Fruit fly (Drosophila melanogaster) whole organism, embryonic: ENCODE measurements around the gene nmo.
A peak's percentile ranks its signal among the peaks of the same experiment; 100 is the strongest.

Source experiments
- Adf1 ChIP-seq: fragments of 200-800 bp; sonication (Bioruptor generic); IDR thresholded peaks from 2 replicates; pipeline ENCODE4 v1.3.6; 2022; ENCODE audit warnings: missing biosample characterization, missing genetic modification characterization
- CG10979 ChIP-seq: fragments of 200-800 bp; sonication (Bioruptor generic); optimal IDR thresholded peaks from 2 replicates; lab custom pipeline; 2018; ENCODE audit warnings: missing biosample characterization, mild to moderate bottlenecking, missing genetic modification characterization, moderate library complexity
- CG13775 ChIP-seq: fragments of 200-800 bp; sonication (Bioruptor generic); optimal IDR thresholded peaks from 3 replicates; lab custom pipeline; 2017; ENCODE audit warnings: missing biosample characterization, mild to moderate bottlenecking, missing genetic modification characterization
- CG14860 ChIP-seq: fragments of 200-800 bp; sonication (Bioruptor generic); IDR thresholded peaks from 3 replicates; pipeline ENCODE4 v1.3.6; 2022; ENCODE audit warnings: missing biosample characterization, missing genetic modification characterization; ENCODE audit not compliant: partially characterized antibody
- CG15269 ChIP-seq: fragments of 200-800 bp; sonication (Bioruptor generic); optimal IDR thresholded peaks from 2 replicates; lab custom pipeline; 2018; ENCODE audit warnings: missing biosample characterization, mild to moderate bottlenecking, missing genetic modification characterization, moderate library complexity
- CG15696 ChIP-seq: fragments of 200-800 bp; sonication (Bioruptor generic); optimal IDR thresholded peaks from 2 replicates; lab custom pipeline; 2019; ENCODE audit warnings: missing biosample characterization, mild to moderate bottlenecking, missing genetic modification characterization, moderate library complexity
- CG1647 ChIP-seq: fragments of 200-800 bp; sonication (Bioruptor generic); optimal IDR thresholded peaks from 3 replicates; lab custom pipeline; 2016; ENCODE audit warnings: missing biosample characterization, missing genetic modification characterization
- CG17359 ChIP-seq: fragments of 200-800 bp; sonication (Bioruptor generic); optimal IDR thresholded peaks from 3 replicates; lab custom pipeline; 2018; ENCODE audit warnings: missing biosample characterization, mild to moderate bottlenecking, missing genetic modification characterization, moderate library complexity
- CG17568 ChIP-seq: fragments of 200-800 bp; sonication (Bioruptor generic); optimal IDR thresholded peaks from 2 replicates; lab custom pipeline; 2018; ENCODE audit warnings: missing biosample characterization, mild to moderate bottlenecking, missing genetic modification characterization, moderate library complexity
- CG18011 ChIP-seq: fragments of 200-800 bp; sonication (Bioruptor generic); optimal IDR thresholded peaks from 2 replicates; lab custom pipeline; 2017; ENCODE audit warnings: missing biosample characterization, missing genetic modification characterization, mild to moderate bottlenecking, moderate library complexity, missing genotype
- CG1832 ChIP-seq: fragments of 200-800 bp; sonication (Bioruptor generic); optimal IDR thresholded peaks from 2 replicates; lab custom pipeline; 2017; ENCODE audit warnings: missing biosample characterization, mild to moderate bottlenecking, missing genetic modification characterization, inconsistent platforms
- CG2116 ChIP-seq: fragments of 200-800 bp; sonication (Bioruptor generic); optimal IDR thresholded peaks from 3 replicates; lab custom pipeline; 2018; ENCODE audit warnings: missing biosample characterization, mild to moderate bottlenecking, missing genetic modification characterization
- CG2129 ChIP-seq: fragments of 200-800 bp; sonication (Bioruptor generic); IDR thresholded peaks from 2 replicates; pipeline ENCODE4 v1.3.6; 2022; ENCODE audit warnings: missing biosample characterization, missing genetic modification characterization; ENCODE audit not compliant: partially characterized antibody
- CG3163 ChIP-seq: fragments of 200-800 bp; sonication (Bioruptor generic); optimal IDR thresholded peaks from 3 replicates; lab custom pipeline; 2016; ENCODE audit warnings: missing biosample characterization, missing genetic modification characterization
- CG7745 ChIP-seq: fragments of 200-800 bp; sonication (Bioruptor generic); optimal IDR thresholded peaks from 2 replicates; lab custom pipeline; 2018; ENCODE audit warnings: missing biosample characterization, mild to moderate bottlenecking, missing genetic modification characterization, moderate library complexity
- CG7987 ChIP-seq: fragments of 200-800 bp; sonication (Bioruptor generic); optimal IDR thresholded peaks from 2 replicates; lab custom pipeline; 2018; ENCODE audit warnings: missing biosample characterization, mild to moderate bottlenecking, missing genetic modification characterization, moderate library complexity
- CG8388 ChIP-seq: fragments of 200-800 bp; sonication (Bioruptor generic); optimal IDR thresholded peaks from 2 replicates; lab custom pipeline; 2019; ENCODE audit warnings: missing biosample characterization, mild to moderate bottlenecking, missing genetic modification characterization, moderate library complexity
- Doc2 ChIP-seq: fragments of 200-800 bp; sonication (Bioruptor generic); IDR thresholded peaks from 2 replicates; pipeline ENCODE4 v1.3.6; 2022; ENCODE audit warnings: missing biosample characterization, missing genetic modification characterization
- Elba2 ChIP-seq: fragments of 200-800 bp; sonication (Bioruptor generic); optimal IDR thresholded peaks from 3 replicates; lab custom pipeline; 2016; ENCODE audit warnings: missing biosample characterization, missing genetic modification characterization
- Hmx ChIP-seq: fragments of 200-800 bp; sonication (Bioruptor generic); optimal IDR thresholded peaks from 2 replicates; lab custom pipeline; 2016; ENCODE audit warnings: missing biosample characterization, missing genetic modification characterization
- Side ChIP-seq: fragments of 200-800 bp; sonication (Bioruptor generic); optimal IDR thresholded peaks from 2 replicates; lab custom pipeline; 2016; ENCODE audit warnings: missing biosample characterization, missing genetic modification characterization
- Sin3A ChIP-seq: fragments of >200 bp; optimal IDR thresholded peaks from 2 replicates; lab custom pipeline; 2018
- Trl ChIP-seq, 3 experiments: fragments of >200 bp in 2 of 3; fragments of 200-800 bp in 1 of 3; sonication (Bioruptor generic) in 1 of 3; optimal IDR thresholded peaks; 2 replicates in 1 of 3; 3 replicates in 2 of 3; lab custom pipeline; 2016 to 2017; ENCODE audit warnings: missing biosample characterization in 1 of 3, missing genetic modification characterization in 1 of 3
- bigmax ChIP-seq: fragments of 200-800 bp; sonication (Bioruptor generic); optimal IDR thresholded peaks from 2 replicates; lab custom pipeline; 2018; ENCODE audit warnings: missing biosample characterization, mild to moderate bottlenecking, missing genetic modification characterization
- bsh ChIP-seq, 2 experiments: fragments of 200-800 bp; sonication (Bioruptor generic); optimal IDR thresholded peaks; 2 replicates each; lab custom pipeline; 2017 to 2018; ENCODE audit warnings: mild to moderate bottlenecking in 2 of 2, missing biosample characterization in 2 of 2, missing genetic modification characterization in 2 of 2, moderate library complexity in 1 of 2
- btn ChIP-seq: fragments of 200-800 bp; sonication (Bioruptor generic); optimal IDR thresholded peaks from 2 replicates; lab custom pipeline; 2016; ENCODE audit warnings: missing biosample characterization, missing genetic modification characterization
- cg ChIP-seq: fragments of 200-800 bp; sonication (Bioruptor generic); optimal IDR thresholded peaks from 3 replicates; lab custom pipeline; 2019; ENCODE audit warnings: missing biosample characterization, mild to moderate bottlenecking, missing genetic modification characterization, moderate library complexity
- dati ChIP-seq: fragments of 200-800 bp; sonication (Bioruptor generic); IDR thresholded peaks from 2 replicates; pipeline ENCODE4 v1.3.6; 2022; ENCODE audit warnings: missing biosample characterization, missing genetic modification characterization
- fd64A ChIP-seq: fragments of 200-800 bp; sonication (Bioruptor generic); optimal IDR thresholded peaks from 3 replicates; lab custom pipeline; 2018; ENCODE audit warnings: missing biosample characterization, mild to moderate bottlenecking, missing genetic modification characterization
- gce ChIP-seq: fragments of 200-800 bp; sonication (Bioruptor generic); IDR thresholded peaks from 3 replicates; pipeline ENCODE4 v1.3.6; 2022; ENCODE audit warnings: missing biosample characterization, missing genetic modification characterization
- ham ChIP-seq: fragments of 200-800 bp; sonication (Bioruptor generic); IDR thresholded peaks from 2 replicates; pipeline ENCODE4 v1.3.6; 2022; ENCODE audit warnings: missing biosample characterization, missing genetic modification characterization
- ken ChIP-seq: fragments of 200-800 bp; sonication (Bioruptor generic); IDR thresholded peaks from 3 replicates; pipeline ENCODE4 v1.3.6; 2022; ENCODE audit warnings: missing biosample characterization, missing genetic modification characterization
- kni ChIP-seq: fragments of 200-800 bp; sonication (Bioruptor generic); optimal IDR thresholded peaks from 3 replicates; lab custom pipeline; 2017; ENCODE audit warnings: mild to moderate bottlenecking, missing biosample characterization, missing genetic modification reagents, missing genetic modification characterization
- lola ChIP-seq, 3 experiments: fragments of >200 bp in 2 of 3; fragments of 200-800 bp in 1 of 3; sonication (Bioruptor generic) in 1 of 3; optimal IDR thresholded peaks; 2 replicates each; lab custom pipeline; 2017 to 2019; ENCODE audit warnings: missing biosample characterization in 3 of 3, missing genetic modification characterization in 3 of 3, mild to moderate bottlenecking in 1 of 3, moderate library complexity in 1 of 3
- luna ChIP-seq: fragments of 200-800 bp; sonication (Bioruptor generic); optimal IDR thresholded peaks from 2 replicates; lab custom pipeline; 2016; ENCODE audit warnings: missing biosample characterization, missing genetic modification characterization
- org-1 ChIP-seq: fragments of 200-800 bp; sonication (Bioruptor generic); optimal IDR thresholded peaks from 2 replicates; lab custom pipeline; 2017; ENCODE audit warnings: missing biosample characterization, missing genetic modification characterization
- repo ChIP-seq: fragments of 200-800 bp; sonication (Bioruptor generic); optimal IDR thresholded peaks from 2 replicates; lab custom pipeline; 2016; ENCODE audit warnings: missing biosample characterization, missing genetic modification characterization
- run ChIP-seq: fragments of 200-800 bp; sonication (Bioruptor generic); optimal IDR thresholded peaks from 3 replicates; lab custom pipeline; 2018; ENCODE audit warnings: missing biosample characterization, mild to moderate bottlenecking, missing genetic modification characterization
- salm ChIP-seq: fragments of 200-800 bp; sonication (Bioruptor generic); optimal IDR thresholded peaks from 2 replicates; lab custom pipeline; 2018; ENCODE audit warnings: missing biosample characterization, mild to moderate bottlenecking, missing genetic modification characterization
- sima ChIP-seq: fragments of 200-800 bp; sonication (Bioruptor generic); optimal IDR thresholded peaks from 2 replicates; lab custom pipeline; 2016; ENCODE audit warnings: missing biosample characterization, missing genetic modification characterization
- slp2 ChIP-seq: fragments of 200-800 bp; sonication (Bioruptor generic); optimal IDR thresholded peaks from 2 replicates; lab custom pipeline; 2016; ENCODE audit warnings: missing biosample characterization, missing genetic modification characterization
- tio ChIP-seq: fragments of 200-800 bp; sonication (Bioruptor generic); optimal IDR thresholded peaks from 2 replicates; lab custom pipeline; 2017; ENCODE audit warnings: missing biosample characterization, missing genetic modification characterization, inconsistent platforms
- tna ChIP-seq: fragments of 200-800 bp; sonication (Bioruptor generic); IDR thresholded peaks from 2 replicates; pipeline ENCODE4 v1.3.6; 2022; ENCODE audit warnings: missing biosample characterization, missing genetic modification characterization; ENCODE audit not compliant: partially characterized antibody
- ttk ChIP-seq: fragments of 200-800 bp; sonication (Bioruptor generic); IDR thresholded peaks from 2 replicates; pipeline ENCODE4 v2.1.2; 2022; ENCODE audit warnings: missing biosample characterization, missing genetic modification characterization
- twi ChIP-seq: fragments of 200-800 bp; optimal IDR thresholded peaks from 2 replicates; lab custom pipeline; 2019; ENCODE audit warnings: missing biosample characterization, mild to moderate bottlenecking, missing genetic modification characterization, moderate library complexity
- vvl ChIP-seq: fragments of 200-800 bp; sonication (Bioruptor generic); IDR thresholded peaks from 2 replicates; pipeline ENCODE4 v1.3.6; 2022; ENCODE audit warnings: missing biosample characterization, missing genetic modification characterization
- wdn ChIP-seq: fragments of 200-800 bp; sonication (Bioruptor generic); IDR thresholded peaks from 2 replicates; pipeline ENCODE4 v1.3.6; 2022; ENCODE audit warnings: missing biosample characterization, missing genetic modification characterization
- wek ChIP-seq: fragments of 200-800 bp; sonication (Bioruptor generic); optimal IDR thresholded peaks from 3 replicates; lab custom pipeline; 2018; ENCODE audit warnings: missing biosample characterization, mild to moderate bottlenecking, missing genetic modification characterization, moderate library complexity

nmo gene

DNA sequence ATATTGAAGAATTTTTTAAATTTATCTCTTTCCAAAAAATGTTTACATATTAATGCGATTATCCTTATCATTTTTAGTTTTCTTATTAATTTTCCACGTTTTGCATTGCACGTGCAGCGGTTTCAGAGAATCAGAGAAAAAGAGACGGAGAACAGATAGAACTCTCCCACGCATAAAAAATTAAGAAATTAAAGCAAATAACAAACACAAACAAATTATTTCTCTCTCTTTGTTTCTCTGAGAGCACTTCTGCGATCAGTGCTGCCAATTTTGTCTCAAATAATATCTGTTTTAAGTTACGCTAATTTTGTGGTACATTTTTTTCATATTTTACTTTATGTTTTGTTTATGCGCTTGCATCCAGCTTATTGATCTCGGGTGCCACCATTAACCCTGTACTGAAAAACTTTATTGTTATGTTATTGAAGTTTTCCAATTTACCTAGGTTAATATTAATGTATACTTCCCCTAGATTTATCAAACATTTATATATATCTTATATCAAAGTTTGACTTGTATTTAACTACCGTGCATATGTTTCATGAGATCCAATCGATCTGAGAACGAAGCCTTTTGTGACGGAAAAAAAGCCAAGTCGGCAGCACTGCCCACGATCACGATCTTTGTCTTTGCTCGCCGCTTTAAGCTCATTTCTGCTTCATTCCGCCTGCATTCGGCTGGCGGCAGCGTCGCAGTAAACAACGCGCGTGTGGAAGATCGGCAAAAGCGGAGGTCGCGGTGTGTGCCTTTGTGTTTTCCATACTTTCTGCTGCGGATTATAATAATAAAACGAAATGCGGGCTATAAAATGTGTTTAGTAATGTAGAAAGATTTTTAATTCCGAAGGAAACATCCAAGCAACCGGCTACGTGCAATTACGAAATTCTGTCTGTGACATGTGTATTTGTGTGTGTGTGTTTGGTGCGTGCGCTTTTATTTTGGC, 84.6 kb downstream of the nmo start, which contains the start of gene Sarm (continued):
- no peak for TF ChIP-seq ttk (GFP tag; lab: Robert Waterston, UW)
- no peak for TF ChIP-seq CG14860
- TF ChIP-seq Hmx (GFP tag; lab: Kevin White, UChicago) = no peak
- peak; percentile 41; the same call in 1 of the 2 replicates for TF ChIP-seq Adf1 (GFP tag; lab: Robert Waterston, UW)
- TF ChIP-seq fd64A (GFP tag; lab: Kevin White, UChicago) = no peak
- TF ChIP-seq tio = peak; percentile 36
- peak; percentile 20 to 28 for TF ChIP-seq bsh (GFP tag; optimal IDR thresholded peaks at IDR 0.05; lab: Kevin White, UChicago)
- no peak for TF ChIP-seq Sin3A
- TF ChIP-seq cg (GFP tag; lab: Kevin White, UChicago) = peak; percentile 70
- no peak for TF ChIP-seq Doc2 (GFP tag; lab: Robert Waterston, UW)
- peak; percentile 4 for TF ChIP-seq CG17568 (GFP tag; lab: Kevin White, UChicago)
- TF ChIP-seq CG10979 = peak; percentile 32
- TF ChIP-seq Elba2 (GFP tag; lab: Kevin White, UChicago) = no peak
- no peak for TF ChIP-seq repo (GFP tag; lab: Kevin White, UChicago)
- TF ChIP-seq CG8388 = peak; percentile 9
- TF ChIP-seq CG2129 (GFP tag; lab: Robert Waterston, UW) = no peak
- TF ChIP-seq CG13775 (GFP tag; lab: Kevin White, UChicago) = peak; percentile 27
- no peak for TF ChIP-seq CG18011
- TF ChIP-seq salm = no peak
- TF ChIP-seq CG7745 (tag; lab: Kevin White, UChicago) = peak; percentile 94
- no peak for TF ChIP-seq dati
- TF ChIP-seq org-1 (GFP tag; lab: Kevin White, UChicago) = peak; percentile 6
- no peak for TF ChIP-seq CG3163 (GFP tag; lab: Kevin White, UChicago)
- TF ChIP-seq CG15269 (tag; lab: Kevin White, UChicago) = peak; percentile 60
- TF ChIP-seq CG1832 = no peak
- TF ChIP-seq bigmax = no peak
- TF ChIP-seq tna (GFP tag; lab: Robert Waterston, UW) = no peak
- no peak for TF ChIP-seq btn
- no peak for TF ChIP-seq sima (GFP tag; lab: Kevin White, UChicago)
- no peak for TF ChIP-seq wdn (GFP tag; lab: Robert Waterston, UW)
- no peak for TF ChIP-seq wek
- TF ChIP-seq vvl = peak; percentile 24; the same call in 1 of the 2 replicates
- no peak for TF ChIP-seq CG15696 (tag; lab: Kevin White, UChicago)
- peak; percentile 35 to 65 for TF ChIP-seq Trl (optimal IDR thresholded peaks at IDR 0.05; lab: Kevin White, UChicago)
- no peak for TF ChIP-seq Trl (GFP tag; optimal IDR thresholded peaks at IDR 0.05; lab: Kevin White, UChicago)
- 0 out of 3 replicates have a peak, but pooled peaks have one; percentile 25 for TF ChIP-seq ken (GFP tag; lab: Robert Waterston, UW)
- no peak for TF ChIP-seq run (tag; lab: Kevin White, UChicago)
- TF ChIP-seq luna (GFP tag; lab: Kevin White, UChicago) = no peak
- TF ChIP-seq Side (GFP tag; lab: Kevin White, UChicago) = no peak
- TF ChIP-seq slp2 (GFP tag; lab: Kevin White, UChicago) = no peak
- TF ChIP-seq CG17359 (tag; lab: Kevin White, UChicago) = no peak
- no peak for TF ChIP-seq CG1647 (GFP tag; lab: Kevin White, UChicago)
- no peak for TF ChIP-seq ham (GFP tag; lab: Robert Waterston, UW)
- TF ChIP-seq lola (GFP tag; optimal IDR thresholded peaks at IDR 0.05; lab: Kevin White, UChicago) = peak in 1 of 3 experiments; percentile 43
- no peak for TF ChIP-seq gce (GFP tag; lab: Robert Waterston, UW)
- TF ChIP-seq twi (tag; lab: Kevin White, UChicago) = peak; percentile 20
- TF ChIP-seq kni (GFP tag; lab: Kevin White, UChicago) = peak; percentile 39
- no peak for TF ChIP-seq CG2116 (GFP tag; lab: Kevin White, UChicago)
- peak; percentile 43 for TF ChIP-seq CG7987 (GFP tag; lab: Kevin White, UChicago)
